Worm (Caenorhabditis elegans): Measurements from ENCODE around the gene T28A8.8.

DNA sequence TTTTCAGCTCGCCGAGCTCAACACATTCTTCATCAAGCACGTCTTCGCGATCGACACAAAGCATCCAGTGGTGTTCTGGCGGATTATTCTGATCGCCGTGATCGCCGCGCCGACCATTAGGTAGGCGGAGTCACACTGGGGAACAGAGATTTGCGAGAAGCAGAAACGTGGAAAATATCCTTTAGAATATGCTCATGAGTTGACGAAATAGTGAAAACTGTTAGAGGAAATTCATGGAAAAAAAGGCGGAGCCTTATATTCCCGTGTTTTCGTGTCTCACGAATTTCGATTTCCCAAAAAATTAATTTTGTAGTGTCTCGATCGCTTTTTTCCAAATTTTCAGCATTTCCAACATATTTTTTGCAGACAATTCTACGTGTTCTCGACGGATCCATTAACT lies 28.1 kb upstream of the T28A8.8 start:
- TF ChIP-seq skn-1 (tag; optimal IDR thresholded peaks at IDR 0.05) (no peak), unc-39 (tag; optimal IDR thresholded peaks at IDR 0.05) (no peak), elt-2 (tag; optimal IDR thresholded peaks at IDR 0.05) (no peak), ceh-82 (tag; optimal IDR thresholded peaks at IDR 0.05) (no peak), nfya-1 (tag; optimal IDR thresholded peaks at IDR 0.05; ENCODE audit: insufficient read depth) (no peak), R02D3.7 (tag; optimal IDR thresholded peaks at IDR 0.05) (no peak), unc-62 (GFP tag; optimal IDR thresholded peaks at IDR 0.05) (no peak)
